Worm (Caenorhabditis elegans) whole organism, early embryonic: ENCODE results near the gene decr-1.3.

Experiments
- B0310.2 ChIP-seq: sonication (generic microtip); optimal IDR thresholded peaks from 2 replicates; lab custom pipeline; 2016; ENCODE audit warnings: mild to moderate bottlenecking, missing genetic modification characterization, missing compliant biosample characterization
- ama-1 ChIP-seq: fragments of 150-350 bp; optimal IDR thresholded peaks from 2 replicates; lab custom pipeline; 2014
- scrt-1 ChIP-seq: fragments of 200-800 bp; sonication (Bioruptor generic); IDR thresholded peaks from 2 replicates; pipeline ENCODE4 v1.3.6; 2022; ENCODE audit warnings: missing genetic modification characterization, missing compliant biosample characterization
- sea-1 ChIP-seq: fragments of 200-800 bp; sonication (Bioruptor generic); conservative IDR thresholded peaks from 2 replicates; pipeline ENCODE4 v1.3.6; 2022; ENCODE audit warnings: missing genetic modification characterization, missing compliant biosample characterization

DNA sequence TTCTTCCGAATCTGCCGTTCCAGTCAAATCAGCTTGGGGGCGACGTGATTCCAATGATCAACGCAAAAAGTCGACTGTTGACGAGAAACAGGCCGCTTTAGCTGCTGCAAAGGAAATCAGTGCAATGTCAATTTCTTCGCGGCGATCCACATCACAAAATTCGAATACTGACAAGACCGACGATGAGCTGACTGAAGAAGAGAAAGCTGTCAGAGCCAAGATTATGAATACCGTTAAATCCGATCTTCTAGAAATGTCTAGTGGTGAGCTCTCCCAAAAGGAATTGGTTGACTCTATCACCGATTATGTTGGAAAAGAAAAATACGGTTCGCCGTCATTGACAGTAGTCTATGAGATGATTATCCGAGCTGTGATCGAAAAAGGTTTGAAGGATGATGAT is 46.9 kb upstream of the decr-1.3 start:
- TF ChIP-seq B0310.2 (tag; lab: Kevin White, UChicago) (no peak), sea-1 (GFP tag; lab: Robert Waterston, UW) (no peak), scrt-1 (GFP tag; lab: Robert Waterston, UW) (no peak), ama-1 (lab: Kevin White, UChicago) (no peak)
